Fruit fly (Drosophila melanogaster) whole organism, pupa: ENCODE measurements around the gene cyc.

Experiments used
- CG12605 ChIP-seq: fragments of 200-800 bp; sonication (Bioruptor generic); IDR thresholded peaks from 2 replicates; pipeline ENCODE4 v1.3.6; 2022; ENCODE audit warnings: missing biosample characterization, missing genetic modification characterization
- CG14655 ChIP-seq: fragments of 200-800 bp; sonication (Bioruptor generic); optimal IDR thresholded peaks from 3 replicates; lab custom pipeline; 2017; ENCODE audit warnings: mild to moderate bottlenecking, missing biosample characterization, missing genetic modification reagents, missing genetic modification characterization
- CG32121 ChIP-seq: fragments of 200-800 bp; sonication (Bioruptor generic); IDR thresholded peaks from 2 replicates; pipeline ENCODE4 v1.3.6; 2022; ENCODE audit warnings: missing biosample characterization, missing genetic modification characterization
- CG8301 ChIP-seq: fragments of 200-800 bp; sonication (Bioruptor generic); optimal IDR thresholded peaks from 2 replicates; lab custom pipeline; 2018; ENCODE audit warnings: missing biosample characterization, mild to moderate bottlenecking, missing genetic modification characterization
- CG9948 ChIP-seq: fragments of 200-800 bp; sonication (Bioruptor generic); optimal IDR thresholded peaks from 2 replicates; lab custom pipeline; 2018; ENCODE audit warnings: missing biosample characterization, mild to moderate bottlenecking, missing genetic modification characterization, moderate library complexity
- EcR ChIP-seq: fragments of 200-800 bp; sonication (Bioruptor generic); optimal IDR thresholded peaks from 3 replicates; lab custom pipeline; 2019; ENCODE audit warnings: missing biosample characterization, missing genetic modification characterization, mild to moderate bottlenecking, moderate library complexity, missing genetic modification reagents
- Pif1A ChIP-seq: fragments of 200-800 bp; sonication (Bioruptor generic); optimal IDR thresholded peaks from 3 replicates; lab custom pipeline; 2016; ENCODE audit warnings: missing biosample characterization, missing genetic modification characterization
- rn ChIP-seq: fragments of 200-800 bp; sonication (Bioruptor generic); IDR thresholded peaks from 2 replicates; pipeline ENCODE4 v1.3.6; 2022; ENCODE audit warnings: missing biosample characterization, missing genetic modification characterization

DNA sequence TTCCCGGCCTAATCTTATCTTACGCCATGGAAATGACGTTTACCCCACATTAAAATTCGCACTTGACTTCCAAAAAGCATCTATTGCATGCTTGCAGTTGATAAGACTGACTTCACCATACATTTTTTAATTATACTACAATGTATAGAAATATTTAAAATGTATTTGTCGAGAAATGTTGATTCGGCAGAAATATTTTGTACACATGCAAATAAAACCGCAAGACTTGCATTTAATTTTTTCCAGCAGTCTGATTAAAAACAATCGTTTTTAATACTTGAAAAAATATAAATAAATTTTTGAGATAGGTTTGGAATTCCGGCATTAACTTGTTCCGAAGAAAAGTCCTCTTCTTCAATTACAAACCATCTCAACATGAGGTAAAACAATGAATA, 30.2 kb upstream of the cyc start:
- TF ChIP-seq CG14655 (GFP tag; lab: Kevin White, UChicago) (no peak), CG12605 (GFP tag; lab: Robert Waterston, UW) (no peak), rn (no peak), CG8301 (no peak), EcR (GFP tag; lab: Kevin White, UChicago) (no peak), CG9948 (tag; lab: Kevin White, UChicago) (no peak), CG32121 (GFP tag; lab: Robert Waterston, UW) (no peak), Pif1A (GFP tag; lab: Kevin White, UChicago) (no peak)
